Fruit fly (Drosophila melanogaster): ENCODE measurements around the gene CG5916.

dm6 chr3R:16135616-16136015 lies 11.2 kb upstream of the CG5916 start:
- no peak for TF ChIP-seq insv (optimal IDR thresholded peaks at IDR 0.05)
- no peak for TF ChIP-seq ttk (optimal IDR thresholded peaks at IDR 0.05)
- TF ChIP-seq h (optimal IDR thresholded peaks at IDR 0.05) = no peak
- no peak for TF ChIP-seq psq (optimal IDR thresholded peaks at IDR 0.05)
- TF ChIP-seq Myc (optimal IDR thresholded peaks at IDR 0.05) = no peak
- no peak for TF ChIP-seq Sin3A (optimal IDR thresholded peaks at IDR 0.05)

Data from Kc167 (cell line).